Fruit fly (Drosophila melanogaster) whole organism, embryonic: ENCODE measurements around the gene Spc25.

Source experiments
- Atf6 ChIP-seq: fragments of 200-800 bp; sonication (Bioruptor generic); IDR thresholded peaks from 2 replicates; pipeline ENCODE4 v1.3.6; 2022; ENCODE audit warnings: missing biosample characterization, missing genetic modification characterization
- Awh ChIP-seq: fragments of 200-800 bp; sonication (Bioruptor generic); IDR thresholded peaks from 2 replicates; pipeline ENCODE4, ENCODE4 v1.3.6; 2022; ENCODE audit warnings: missing biosample characterization, missing genetic modification characterization
- CG10209 ChIP-seq: fragments of 200-800 bp; sonication (Bioruptor generic); optimal IDR thresholded peaks from 3 replicates; lab custom pipeline; 2017; ENCODE audit warnings: missing biosample characterization, mild to moderate bottlenecking, missing genetic modification characterization, missing genetic modification reagents
- CG1024 ChIP-seq: fragments of 200-800 bp; sonication (Bioruptor generic); IDR thresholded peaks from 2 replicates; pipeline ENCODE4 v1.3.6; 2022; ENCODE audit warnings: missing biosample characterization, missing genetic modification characterization
- CG10565 ChIP-seq: fragments of 200-800 bp; sonication (Bioruptor generic); optimal IDR thresholded peaks from 3 replicates; lab custom pipeline; 2016; ENCODE audit warnings: missing biosample characterization, mild to moderate bottlenecking, missing genetic modification characterization
- CG10654 ChIP-seq: fragments of 200-800 bp; sonication (Bioruptor generic); optimal IDR thresholded peaks from 2 replicates; lab custom pipeline; 2016; ENCODE audit warnings: missing biosample characterization, missing genetic modification characterization
- CG11695 ChIP-seq: fragments of 200-800 bp; sonication (Bioruptor generic); IDR thresholded peaks from 3 replicates; pipeline ENCODE4 v1.3.6; 2022; ENCODE audit warnings: missing biosample characterization, missing genetic modification characterization
- CG12769 ChIP-seq: fragments of 200-800 bp; sonication (Bioruptor generic); optimal IDR thresholded peaks from 2 replicates; lab custom pipeline; 2019; ENCODE audit warnings: missing biosample characterization, mild to moderate bottlenecking, missing genetic modification characterization, moderate library complexity
- CG13296 ChIP-seq: fragments of 200-800 bp; sonication (Bioruptor generic); optimal IDR thresholded peaks from 3 replicates; lab custom pipeline; 2018; ENCODE audit warnings: missing biosample characterization, mild to moderate bottlenecking, missing genetic modification characterization
- CG13424 ChIP-seq: fragments of 200-800 bp; sonication (Bioruptor generic); optimal IDR thresholded peaks from 2 replicates; lab custom pipeline; 2019; ENCODE audit warnings: missing biosample characterization, mild to moderate bottlenecking, missing genetic modification characterization, moderate library complexity
- CG14710 ChIP-seq: fragments of 200-800 bp; sonication (Bioruptor generic); optimal IDR thresholded peaks from 3 replicates; lab custom pipeline; 2019; ENCODE audit warnings: missing biosample characterization, mild to moderate bottlenecking, missing genetic modification characterization, moderate library complexity
- CG16815 ChIP-seq: fragments of 200-800 bp; sonication (Bioruptor generic); optimal IDR thresholded peaks from 3 replicates; lab custom pipeline; 2017; ENCODE audit warnings: missing biosample characterization, mild to moderate bottlenecking, missing genetic modification characterization
- CG32767 ChIP-seq: fragments of 200-800 bp; sonication (Bioruptor generic); IDR thresholded peaks from 2 replicates; pipeline ENCODE4 v1.3.6; 2022; ENCODE audit warnings: missing biosample characterization, missing genetic modification characterization
- CG3838 ChIP-seq: fragments of 200-800 bp; sonication (Bioruptor generic); optimal IDR thresholded peaks from 3 replicates; lab custom pipeline; 2016; ENCODE audit warnings: missing biosample characterization, missing genetic modification characterization
- CG4404 ChIP-seq: fragments of 200-800 bp; sonication (Bioruptor generic); IDR thresholded peaks from 2 replicates; pipeline ENCODE4 v1.3.6; 2022; ENCODE audit warnings: missing biosample characterization, missing genetic modification characterization
- CG4820 ChIP-seq: fragments of 200-800 bp; sonication (Bioruptor generic); optimal IDR thresholded peaks from 3 replicates; lab custom pipeline; 2016; ENCODE audit warnings: missing biosample characterization, missing genetic modification characterization
- CG4854 ChIP-seq: fragments of 200-800 bp; sonication (Bioruptor generic); optimal IDR thresholded peaks from 2 replicates; lab custom pipeline; 2016; ENCODE audit warnings: missing biosample characterization, missing genetic modification characterization, inconsistent platforms
- CG5245 ChIP-seq: fragments of 200-800 bp; sonication (Bioruptor generic); optimal IDR thresholded peaks from 3 replicates; lab custom pipeline; 2016; ENCODE audit warnings: missing biosample characterization, missing genetic modification characterization
- CG7357 ChIP-seq: fragments of 200-800 bp; sonication (Bioruptor generic); IDR thresholded peaks from 3 replicates; pipeline ENCODE4 v1.3.6; 2022; ENCODE audit warnings: missing biosample characterization, missing genetic modification characterization
- CG7928 ChIP-seq: fragments of 200-800 bp; sonication (Bioruptor generic); optimal IDR thresholded peaks from 2 replicates; lab custom pipeline; 2017; ENCODE audit warnings: missing biosample characterization, mild to moderate bottlenecking, missing genetic modification characterization
- CG8089 ChIP-seq: fragments of 200-800 bp; sonication (Bioruptor generic); optimal IDR thresholded peaks from 3 replicates; lab custom pipeline; 2016; ENCODE audit warnings: missing biosample characterization, missing genetic modification characterization
- CG8478 ChIP-seq: fragments of >200 bp; optimal IDR thresholded peaks from 2 replicates; lab custom pipeline; 2018
- CTCF ChIP-seq: fragments of 200-800 bp; sonication (Bioruptor generic); optimal IDR thresholded peaks from 2 replicates; lab custom pipeline; 2017; ENCODE audit warnings: missing biosample characterization, mild to moderate bottlenecking, missing genetic modification characterization, moderate library complexity
- CrebB ChIP-seq: fragments of 200-800 bp; sonication (Bioruptor generic); optimal IDR thresholded peaks from 3 replicates; lab custom pipeline; 2018; ENCODE audit warnings: missing biosample characterization, mild to moderate bottlenecking, missing genetic modification characterization
- Dad ChIP-seq: fragments of 200-800 bp; sonication (Bioruptor generic); optimal IDR thresholded peaks from 3 replicates; lab custom pipeline; 2016; ENCODE audit warnings: missing biosample characterization, missing genetic modification characterization
- Doc2 ChIP-seq: fragments of 200-800 bp; sonication (Bioruptor generic); IDR thresholded peaks from 2 replicates; pipeline ENCODE4 v1.3.6; 2022; ENCODE audit warnings: missing biosample characterization, missing genetic modification characterization
- Gsc ChIP-seq: fragments of 200-800 bp; sonication (Bioruptor generic); IDR thresholded peaks from 2 replicates; pipeline ENCODE4 v1.3.6; 2022; ENCODE audit warnings: missing biosample characterization, missing genetic modification characterization
- HmgZ ChIP-seq: fragments of 200-800 bp; sonication (Bioruptor generic); optimal IDR thresholded peaks from 2 replicates; lab custom pipeline; 2018; ENCODE audit warnings: missing biosample characterization, mild to moderate bottlenecking, missing genetic modification characterization
- Lhr ChIP-seq: fragments of 200-800 bp; sonication (Bioruptor generic); optimal IDR thresholded peaks from 3 replicates; lab custom pipeline; 2017; ENCODE audit warnings: mild to moderate bottlenecking, missing biosample characterization, missing genetic modification reagents, missing genetic modification characterization
- Mes4 ChIP-seq: fragments of 200-800 bp; sonication (Bioruptor generic); optimal IDR thresholded peaks from 2 replicates; lab custom pipeline; 2016; ENCODE audit warnings: missing biosample characterization, missing genetic modification characterization
- NfI ChIP-seq: fragments of 200-800 bp; sonication (Bioruptor generic); optimal IDR thresholded peaks from 3 replicates; lab custom pipeline; 2018; ENCODE audit warnings: missing biosample characterization, mild to moderate bottlenecking, missing genetic modification characterization, moderate library complexity
- bigmax ChIP-seq: fragments of 200-800 bp; sonication (Bioruptor generic); optimal IDR thresholded peaks from 2 replicates; lab custom pipeline; 2018; ENCODE audit warnings: missing biosample characterization, mild to moderate bottlenecking, missing genetic modification characterization
- br ChIP-seq: fragments of >200 bp; optimal IDR thresholded peaks from 2 replicates; lab custom pipeline; 2017
- ci ChIP-seq: fragments of 200-800 bp; sonication (Bioruptor generic); IDR thresholded peaks from 3 replicates; pipeline ENCODE4 v1.3.6; 2022; ENCODE audit warnings: missing biosample characterization, missing genetic modification characterization
- dmrt99B ChIP-seq: fragments of 200-800 bp; sonication (Bioruptor generic); optimal IDR thresholded peaks from 2 replicates; lab custom pipeline; 2018; ENCODE audit warnings: missing biosample characterization, mild to moderate bottlenecking, missing genetic modification characterization, moderate library complexity
- emc ChIP-seq: fragments of 200-800 bp; sonication (Bioruptor generic); optimal IDR thresholded peaks from 2 replicates; lab custom pipeline; 2016; ENCODE audit warnings: missing biosample characterization, missing genetic modification characterization
- exex ChIP-seq: fragments of 200-800 bp; sonication (Bioruptor generic); optimal IDR thresholded peaks from 4 replicates; lab custom pipeline; 2018; ENCODE audit warnings: missing biosample characterization, mild to moderate bottlenecking, missing genetic modification characterization, moderate library complexity
- fd64A ChIP-seq: fragments of 200-800 bp; sonication (Bioruptor generic); optimal IDR thresholded peaks from 3 replicates; lab custom pipeline; 2018; ENCODE audit warnings: missing biosample characterization, mild to moderate bottlenecking, missing genetic modification characterization
- fu2 ChIP-seq: fragments of 200-800 bp; sonication (Bioruptor generic); optimal IDR thresholded peaks from 2 replicates; lab custom pipeline; 2016; ENCODE audit warnings: missing biosample characterization, missing genetic modification characterization
- gfzf ChIP-seq: fragments of 200-800 bp; sonication (Bioruptor generic); optimal IDR thresholded peaks from 2 replicates; lab custom pipeline; 2016; ENCODE audit warnings: missing biosample characterization, mild to moderate bottlenecking, missing genetic modification characterization, moderate library complexity
- hb ChIP-seq: fragments of 200-800 bp; sonication (Bioruptor generic); IDR thresholded peaks from 3 replicates; pipeline ENCODE4 v1.3.6; 2022; ENCODE audit warnings: missing biosample characterization, missing genetic modification characterization; ENCODE audit not compliant: partially characterized antibody
- hbn ChIP-seq: fragments of 200-800 bp; sonication (Bioruptor generic); IDR thresholded peaks from 2 replicates; pipeline ENCODE4 v1.3.6; 2022; ENCODE audit warnings: missing biosample characterization, missing genetic modification characterization; ENCODE audit not compliant: partially characterized antibody
- mld ChIP-seq: fragments of 200-800 bp; sonication (Bioruptor generic); IDR thresholded peaks from 3 replicates; pipeline ENCODE4 v1.3.6; 2022; ENCODE audit warnings: missing biosample characterization, missing genetic modification characterization; ENCODE audit not compliant: partially characterized antibody
- sd ChIP-seq: fragments of 200-800 bp; sonication (Bioruptor generic); optimal IDR thresholded peaks from 3 replicates; lab custom pipeline; 2018; ENCODE audit warnings: missing biosample characterization, mild to moderate bottlenecking, missing genetic modification characterization, moderate library complexity
- shn ChIP-seq: fragments of 200-800 bp; sonication (Bioruptor generic); optimal IDR thresholded peaks from 3 replicates; lab custom pipeline; 2016; ENCODE audit warnings: missing biosample characterization, missing genetic modification characterization
- slbo ChIP-seq: fragments of 200-800 bp; sonication (Bioruptor generic); IDR thresholded peaks from 2 replicates; pipeline ENCODE4 v1.3.6; 2022; ENCODE audit warnings: missing biosample characterization, missing genetic modification characterization
- tgo ChIP-seq: fragments of 200-800 bp; sonication (Bioruptor generic); IDR thresholded peaks from 3 replicates; pipeline ENCODE4 v1.3.6; 2022; ENCODE audit warnings: missing biosample characterization, missing genetic modification characterization
- toy ChIP-seq: fragments of 200-800 bp; sonication (Bioruptor generic); IDR thresholded peaks from 2 replicates; pipeline ENCODE4 v1.3.6; 2022; ENCODE audit warnings: missing biosample characterization, missing genetic modification characterization
- vvl ChIP-seq: fragments of 200-800 bp; sonication (Bioruptor generic); IDR thresholded peaks from 2 replicates; pipeline ENCODE4 v1.3.6; 2022; ENCODE audit warnings: missing biosample characterization, missing genetic modification characterization
- yki ChIP-seq: fragments of >200 bp; optimal IDR thresholded peaks from 3 replicates; lab custom pipeline; 2018
- zen ChIP-seq: fragments of 200-800 bp; sonication (Bioruptor generic); optimal IDR thresholded peaks from 3 replicates; lab custom pipeline; 2018; ENCODE audit warnings: missing biosample characterization, mild to moderate bottlenecking, missing genetic modification characterization, moderate library complexity

Gene Spc25

dm6 chr3R:12982167-12982981, 20.8 kb downstream of the Spc25 start (continued):
- TF ChIP-seq Dad (GFP tag; lab: Kevin White, UChicago) (no peak), CG3838 (GFP tag; lab: Kevin White, UChicago) (no peak), CG32767 (peak; percentile 39; the same call in 1 of the 2 replicates), HmgZ (tag; lab: Kevin White, UChicago) (peak; percentile 64), toy (no peak), CG7357 (peak; percentile 53; the same call in 1 of the 3 replicates), CG4854 (no peak), CG13424 (peak; percentile 73), CG10209 (GFP tag; lab: Kevin White, UChicago) (peak; percentile 71), vvl (GFP tag; lab: Robert Waterston, UW) (peak; percentile 37), hbn (GFP tag; lab: Robert Waterston, UW) (no peak), CG10565 (GFP tag; lab: Kevin White, UChicago) (peak; percentile 16), CG11695 (GFP tag; lab: Robert Waterston, UW) (peak; percentile 56), CTCF (GFP tag; lab: Kevin White, UChicago) (no peak), ci (GFP tag; lab: Robert Waterston, UW) (peak; percentile 37; the same call in 1 of the 3 replicates), tgo (peak; percentile 43; the same call in 1 of the 3 replicates), CG12769 (tag; lab: Kevin White, UChicago) (peak; percentile 27), CG10654 (peak; percentile 10), zen (tag; lab: Kevin White, UChicago) (peak; percentile 30), CG16815 (GFP tag; lab: Kevin White, UChicago) (peak; percentile 63), CG8089 (GFP tag; lab: Kevin White, UChicago) (no peak), fu2 (GFP tag; lab: Kevin White, UChicago) (no peak), CG14710 (tag; lab: Kevin White, UChicago) (peak; percentile 38), Lhr (GFP tag; lab: Kevin White, UChicago) (peak; percentile 37), exex (tag; lab: Kevin White, UChicago) (no peak), CG4820 (GFP tag; lab: Kevin White, UChicago) (peak; percentile 33), dmrt99B (tag; lab: Kevin White, UChicago) (peak; percentile 72), hb (GFP tag; lab: Robert Waterston, UW) (no peak), Mes4 (GFP tag; lab: Kevin White, UChicago) (no peak), sd (tag; lab: Kevin White, UChicago) (peak; percentile 91), mld (no peak), Gsc (no peak), CG1024 (GFP tag; lab: Robert Waterston, UW) (no peak), CG7928 (GFP tag; lab: Kevin White, UChicago) (peak; percentile 20), CG8478 (peak; percentile 90), Doc2 (GFP tag; lab: Robert Waterston, UW) (no peak), br (lab: Kevin White, UChicago) (no peak), emc (GFP tag; lab: Kevin White, UChicago) (no peak), CrebB (tag; lab: Kevin White, UChicago) (peak; percentile 39), yki (no peak), NfI (GFP tag; lab: Kevin White, UChicago) (peak; percentile 77), shn (GFP tag; lab: Kevin White, UChicago) (no peak), CG13296 (GFP tag; lab: Kevin White, UChicago) (peak; percentile 79), gfzf (GFP tag; lab: Kevin White, UChicago) (no peak), Awh (GFP tag; lab: Robert Waterston, UW) (peak; percentile 64; the same call in 1 of the 2 replicates), CG4404 (GFP tag; lab: Robert Waterston, UW) (no peak), bigmax (GFP tag; lab: Kevin White, UChicago) (no peak), Atf6 (peak; percentile 74), slbo (peak; percentile 73), CG5245 (GFP tag; lab: Kevin White, UChicago) (no peak), fd64A (GFP tag; lab: Kevin White, UChicago) (no peak)
